Fruit fly (Drosophila melanogaster) whole organism, embryonic: Measurements from ENCODE around the gene ppk7.

Experiments used
- Atf-2 ChIP-seq: fragments of 200-800 bp; sonication (Bioruptor generic); optimal IDR thresholded peaks from 2 replicates; lab custom pipeline; 2016; ENCODE audit warnings: missing biosample characterization, missing genetic modification characterization
- CG10565 ChIP-seq: fragments of 200-800 bp; sonication (Bioruptor generic); optimal IDR thresholded peaks from 3 replicates; lab custom pipeline; 2016; ENCODE audit warnings: missing biosample characterization, mild to moderate bottlenecking, missing genetic modification characterization
- CG11723 ChIP-seq: fragments of 200-800 bp; sonication (Bioruptor generic); optimal IDR thresholded peaks from 2 replicates; lab custom pipeline; 2017; ENCODE audit warnings: missing biosample characterization, mild to moderate bottlenecking, missing genetic modification characterization
- CG12104 ChIP-seq: fragments of 200-800 bp; sonication (Bioruptor generic); optimal IDR thresholded peaks from 3 replicates; lab custom pipeline; 2016; ENCODE audit warnings: missing biosample characterization, missing genetic modification characterization
- CG12744 ChIP-seq: fragments of 200-800 bp; sonication (Bioruptor generic); optimal IDR thresholded peaks from 2 replicates; lab custom pipeline; 2016; ENCODE audit warnings: missing biosample characterization, missing genetic modification characterization
- CG14050 ChIP-seq: fragments of 200-800 bp; sonication (Bioruptor generic); IDR thresholded peaks from 3 replicates; pipeline ENCODE4 v1.3.6; 2022; ENCODE audit warnings: missing biosample characterization, missing genetic modification characterization
- CG1529 ChIP-seq: fragments of 200-800 bp; sonication (Bioruptor generic); optimal IDR thresholded peaks from 3 replicates; lab custom pipeline; 2018; ENCODE audit warnings: missing biosample characterization, missing genetic modification characterization
- CG15514 ChIP-seq: fragments of 200-800 bp; sonication (Bioruptor generic); optimal IDR thresholded peaks from 3 replicates; lab custom pipeline; 2017; ENCODE audit warnings: missing biosample characterization, missing genetic modification characterization, mild to moderate bottlenecking, moderate library complexity, missing genetic modification reagents
- CG1647 ChIP-seq: fragments of 200-800 bp; sonication (Bioruptor generic); optimal IDR thresholded peaks from 3 replicates; lab custom pipeline; 2016; ENCODE audit warnings: missing biosample characterization, missing genetic modification characterization
- CG17359 ChIP-seq: fragments of 200-800 bp; sonication (Bioruptor generic); optimal IDR thresholded peaks from 3 replicates; lab custom pipeline; 2018; ENCODE audit warnings: missing biosample characterization, mild to moderate bottlenecking, missing genetic modification characterization, moderate library complexity
- CG17829 ChIP-seq: fragments of 200-800 bp; optimal IDR thresholded peaks from 2 replicates; lab custom pipeline; 2019; ENCODE audit warnings: missing biosample characterization, mild to moderate bottlenecking, missing genetic modification characterization, moderate library complexity
- CG1792 ChIP-seq: fragments of 200-800 bp; sonication (Bioruptor generic); optimal IDR thresholded peaks from 2 replicates; lab custom pipeline; 2016; ENCODE audit warnings: missing biosample characterization, missing genetic modification characterization
- CG18764 ChIP-seq: fragments of 200-800 bp; sonication (Bioruptor generic); optimal IDR thresholded peaks from 3 replicates; lab custom pipeline; 2016; ENCODE audit warnings: missing biosample characterization, missing genetic modification characterization
- CG2199 ChIP-seq: fragments of 200-800 bp; sonication (Bioruptor generic); IDR thresholded peaks from 3 replicates; pipeline ENCODE4 v1.3.6; 2022; ENCODE audit warnings: missing biosample characterization, missing genetic modification characterization
- CG2202 ChIP-seq: fragments of 200-800 bp; sonication (Bioruptor generic); optimal IDR thresholded peaks from 2 replicates; lab custom pipeline; 2018; ENCODE audit warnings: missing biosample characterization, mild to moderate bottlenecking, missing genetic modification characterization
- CG2712 ChIP-seq: fragments of 200-800 bp; optimal IDR thresholded peaks from 3 replicates; lab custom pipeline; 2019; ENCODE audit warnings: missing biosample characterization, mild to moderate bottlenecking, missing genetic modification characterization, moderate library complexity
- CG3847 ChIP-seq: fragments of 200-800 bp; sonication (Bioruptor generic); IDR thresholded peaks from 2 replicates; pipeline ENCODE4 v1.3.6; 2022; ENCODE audit warnings: missing biosample characterization, missing genetic modification characterization
- CG5180 ChIP-seq: fragments of 200-800 bp; sonication (Bioruptor generic); optimal IDR thresholded peaks from 3 replicates; lab custom pipeline; 2017; ENCODE audit warnings: missing biosample characterization, missing genetic modification characterization, mild to moderate bottlenecking, moderate library complexity, missing genetic modification reagents
- CG6765 ChIP-seq: fragments of 200-800 bp; sonication (Bioruptor generic); optimal IDR thresholded peaks from 3 replicates; lab custom pipeline; 2017; ENCODE audit warnings: missing biosample characterization, mild to moderate bottlenecking, missing genetic modification characterization
- CG7987 ChIP-seq: fragments of 200-800 bp; sonication (Bioruptor generic); optimal IDR thresholded peaks from 2 replicates; lab custom pipeline; 2018; ENCODE audit warnings: missing biosample characterization, mild to moderate bottlenecking, missing genetic modification characterization, moderate library complexity
- CoRest ChIP-seq: fragments of 200-800 bp; sonication (Bioruptor generic); optimal IDR thresholded peaks from 3 replicates; lab custom pipeline; 2018; ENCODE audit warnings: missing biosample characterization, mild to moderate bottlenecking, missing genetic modification characterization, moderate library complexity
- Dll ChIP-seq: fragments of 200-800 bp; sonication (Bioruptor generic); IDR thresholded peaks from 4 replicates; pipeline ENCODE4 v1.3.6; 2022; ENCODE audit warnings: missing biosample characterization, missing genetic modification characterization; ENCODE audit not compliant: partially characterized antibody
- E2f2 ChIP-seq: fragments of 200-800 bp; sonication (Bioruptor generic); IDR thresholded peaks from 2 replicates; pipeline ENCODE4 v1.3.6; 2022; ENCODE audit warnings: missing biosample characterization, missing genetic modification characterization
- H2.0 ChIP-seq: fragments of 200-800 bp; sonication (Bioruptor generic); IDR thresholded peaks from 2 replicates; pipeline ENCODE4 v1.3.6; 2022; ENCODE audit warnings: missing biosample characterization, missing genetic modification characterization
- HHEX ChIP-seq: fragments of 200-800 bp; sonication (Bioruptor generic); optimal IDR thresholded peaks from 3 replicates; lab custom pipeline; 2017; ENCODE audit warnings: missing biosample characterization, mild to moderate bottlenecking, missing genetic modification characterization, missing genetic modification reagents
- HLH3B ChIP-seq: fragments of 200-800 bp; sonication (Bioruptor generic); IDR thresholded peaks from 2 replicates; pipeline ENCODE4 v1.3.6; 2022; ENCODE audit warnings: missing biosample characterization, missing genetic modification characterization
- HLHmδ ChIP-seq: fragments of 200-800 bp; sonication (Bioruptor generic); optimal IDR thresholded peaks from 2 replicates; lab custom pipeline; 2018; ENCODE audit warnings: missing biosample characterization, mild to moderate bottlenecking, missing genetic modification characterization, moderate library complexity
- Lim3 ChIP-seq: fragments of 200-800 bp; sonication (Bioruptor generic); IDR thresholded peaks from 2 replicates; pipeline ENCODE4 v1.3.6; 2022; ENCODE audit warnings: missing biosample characterization, missing genetic modification characterization
- MTF-1 ChIP-seq: fragments of 200-800 bp; sonication (Bioruptor generic); optimal IDR thresholded peaks from 2 replicates; lab custom pipeline; 2018; ENCODE audit warnings: missing biosample characterization, mild to moderate bottlenecking, missing genetic modification characterization, borderline replicate concordance
- Mrtf ChIP-seq: fragments of 200-800 bp; sonication (Bioruptor generic); IDR thresholded peaks from 3 replicates; pipeline ENCODE4 v1.3.6; 2022; ENCODE audit warnings: missing biosample characterization, missing genetic modification characterization
- Nf-YC ChIP-seq: fragments of 200-800 bp; optimal IDR thresholded peaks from 3 replicates; lab custom pipeline; 2019; ENCODE audit warnings: missing biosample characterization, mild to moderate bottlenecking, missing genetic modification characterization, moderate library complexity
- Pdp1 ChIP-seq, 2 experiments: fragments of 200-800 bp; sonication (Bioruptor generic); optimal IDR thresholded peaks; 3 replicates each; lab custom pipeline; 2016; ENCODE audit warnings: missing biosample characterization in 2 of 2, missing genetic modification characterization in 2 of 2, mild to moderate bottlenecking in 1 of 2, moderate library complexity in 1 of 2
- Sox100B ChIP-seq: fragments of 200-800 bp; sonication (Bioruptor generic); optimal IDR thresholded peaks from 3 replicates; lab custom pipeline; 2018; ENCODE audit warnings: missing biosample characterization, mild to moderate bottlenecking, missing genetic modification characterization
- Vsx1 ChIP-seq: fragments of 200-800 bp; sonication (Bioruptor generic); optimal IDR thresholded peaks from 2 replicates; lab custom pipeline; 2017; ENCODE audit warnings: missing biosample characterization, mild to moderate bottlenecking, missing genetic modification characterization, missing genetic modification reagents
- amos ChIP-seq: fragments of 200-800 bp; sonication (Bioruptor generic); IDR thresholded peaks from 2 replicates; pipeline ENCODE4 v1.3.6; 2022; ENCODE audit warnings: missing biosample characterization, missing genetic modification characterization; ENCODE audit not compliant: partially characterized antibody
- ash1 ChIP-seq: fragments of 200-800 bp; sonication (Bioruptor generic); optimal IDR thresholded peaks from 2 replicates; lab custom pipeline; 2018; ENCODE audit warnings: missing biosample characterization, mild to moderate bottlenecking, missing genetic modification characterization
- bowl ChIP-seq: fragments of 200-800 bp; sonication (Bioruptor generic); IDR thresholded peaks from 2 replicates; pipeline ENCODE4 v1.3.6; 2022; ENCODE audit warnings: missing biosample characterization, missing genetic modification characterization
- btn ChIP-seq: fragments of 200-800 bp; sonication (Bioruptor generic); optimal IDR thresholded peaks from 2 replicates; lab custom pipeline; 2016; ENCODE audit warnings: missing biosample characterization, missing genetic modification characterization
- caup ChIP-seq: fragments of 200-800 bp; sonication (Bioruptor generic); optimal IDR thresholded peaks from 3 replicates; lab custom pipeline; 2017; ENCODE audit warnings: missing biosample characterization, mild to moderate bottlenecking, missing genetic modification characterization, moderate library complexity; ENCODE audit not compliant: severe bottlenecking
- chm ChIP-seq: fragments of 200-800 bp; sonication (Bioruptor generic); IDR thresholded peaks from 2 replicates; pipeline ENCODE4 v1.3.6; 2022; ENCODE audit warnings: missing biosample characterization, missing genetic modification characterization
- grau ChIP-seq: fragments of 200-800 bp; optimal IDR thresholded peaks from 3 replicates; lab custom pipeline; 2019; ENCODE audit warnings: missing biosample characterization, mild to moderate bottlenecking, missing genetic modification characterization, moderate library complexity
- hkb ChIP-seq, 2 experiments: fragments of 200-800 bp in 1 of 2; fragments of >200 bp in 1 of 2; sonication (Bioruptor generic) in 1 of 2; IDR thresholded peaks in 1 of 2; optimal IDR thresholded peaks in 1 of 2; 2 replicates each; pipeline versions ENCODE4 v1.3.6 to Lab custom; 2017 to 2022; ENCODE audit warnings: missing biosample characterization in 1 of 2, missing genetic modification characterization in 1 of 2
- ken ChIP-seq: fragments of 200-800 bp; sonication (Bioruptor generic); IDR thresholded peaks from 3 replicates; pipeline ENCODE4 v1.3.6; 2022; ENCODE audit warnings: missing biosample characterization, missing genetic modification characterization
- lmd ChIP-seq: fragments of 200-800 bp; sonication (Bioruptor generic); IDR thresholded peaks from 2 replicates; pipeline ENCODE4 v1.3.6; 2022; ENCODE audit warnings: missing biosample characterization, missing genetic modification characterization
- trh ChIP-seq: fragments of 200-800 bp; sonication (Bioruptor generic); optimal IDR thresholded peaks from 2 replicates; lab custom pipeline; 2016; ENCODE audit warnings: missing biosample characterization, missing genetic modification characterization
- zf30C ChIP-seq: fragments of 200-800 bp; sonication (Bioruptor generic); optimal IDR thresholded peaks from 3 replicates; lab custom pipeline; 2018; ENCODE audit warnings: missing biosample characterization, mild to moderate bottlenecking, missing genetic modification characterization
- zfh1 ChIP-seq: fragments of 200-800 bp; sonication (Bioruptor generic); IDR thresholded peaks from 3 replicates; pipeline ENCODE4 v1.3.6; 2022; ENCODE audit warnings: missing biosample characterization, missing genetic modification characterization

Gene ppk7

dm6 chr2L:6356686-6357362, 2.7 kb upstream of the ppk7 start (continued):
- no peak for TF ChIP-seq CG5180 (GFP tag; lab: Kevin White, UChicago)
- TF ChIP-seq HHEX (GFP tag; lab: Kevin White, UChicago) = peak; percentile 22
- peak; percentile 77 for TF ChIP-seq CG7987 (GFP tag; lab: Kevin White, UChicago)
- TF ChIP-seq CG17359 = peak; percentile 59
- TF ChIP-seq CG12104 (GFP tag; lab: Kevin White, UChicago) = no peak
- no peak for TF ChIP-seq CG2199 (GFP tag; lab: Robert Waterston, UW)
- 0 out of 3 replicates have a peak, but pooled peaks have one; percentile 8 for TF ChIP-seq ken
- peak; percentile 22; the same call in 1 of the 3 replicates for TF ChIP-seq Mrtf (GFP tag; lab: Robert Waterston, UW)
- TF ChIP-seq CG1647 (GFP tag; lab: Kevin White, UChicago) = no peak
- no peak for TF ChIP-seq CG2202 (tag; lab: Kevin White, UChicago)
- TF ChIP-seq bowl (GFP tag; lab: Robert Waterston, UW) = 0 out of 2 replicates have a peak, but pooled peaks have one; percentile 4
- TF ChIP-seq trh (GFP tag; lab: Kevin White, UChicago) = no peak
- TF ChIP-seq zfh1 (GFP tag; lab: Robert Waterston, UW) = peak; percentile 69; the same call in 2 of the 3 replicates
- no peak for TF ChIP-seq Lim3 (GFP tag; lab: Robert Waterston, UW)
- no peak for TF ChIP-seq ash1 (GFP tag; lab: Kevin White, UChicago)
- TF ChIP-seq CG18764 (GFP tag; lab: Kevin White, UChicago) = peak; percentile 56
- peak; percentile 37 for TF ChIP-seq CG15514 (GFP tag; lab: Kevin White, UChicago)
- TF ChIP-seq hkb (optimal IDR thresholded peaks at IDR 0.05; lab: Kevin White, UChicago) = no peak
- peak; percentile 38; the same call in 1 of the 2 replicates for TF ChIP-seq hkb (GFP tag; IDR thresholded peaks at IDR 0.05; lab: Robert Waterston, UW)
- no peak for TF ChIP-seq CG10565
- peak; percentile 24; the same call in 1 of the 2 replicates for TF ChIP-seq H2.0 (GFP tag; lab: Robert Waterston, UW)
- TF ChIP-seq Atf-2 (GFP tag; lab: Kevin White, UChicago) = no peak
- TF ChIP-seq CG12744 = no peak
- TF ChIP-seq Sox100B = peak; percentile 28
- TF ChIP-seq CG14050 = no peak
- TF ChIP-seq CG1529 (GFP tag; lab: Kevin White, UChicago) = peak; percentile 30
- no peak for TF ChIP-seq Dll
- TF ChIP-seq E2f2 (GFP tag; lab: Robert Waterston, UW) = no peak
- TF ChIP-seq CoRest (tag; lab: Kevin White, UChicago) = no peak
- peak; percentile 61 for TF ChIP-seq CG2712 (tag; lab: Kevin White, UChicago)
- TF ChIP-seq CG3847 (GFP tag; lab: Robert Waterston, UW) = 0 out of 2 replicates have a peak, but pooled peaks have one; percentile 20
- TF ChIP-seq HLHmδ (GFP tag; lab: Kevin White, UChicago) = peak; percentile 51
- peak; percentile 22 for TF ChIP-seq Nf-YC
- no peak for TF ChIP-seq zf30C (GFP tag; lab: Kevin White, UChicago)
- TF ChIP-seq amos (GFP tag; lab: Robert Waterston, UW) = peak; percentile 59
- no peak for TF ChIP-seq btn (GFP tag; lab: Kevin White, UChicago)
- peak in 1 of 2 experiments; percentile 28 for TF ChIP-seq Pdp1 (GFP tag; optimal IDR thresholded peaks at IDR 0.05; lab: Kevin White, UChicago)
- TF ChIP-seq lmd = peak; percentile 40; the same call in 1 of the 2 replicates
- peak; percentile 34 for TF ChIP-seq grau (tag; lab: Kevin White, UChicago)
- TF ChIP-seq HLH3B (GFP tag; lab: Robert Waterston, UW) = peak; percentile 10; the same call in 1 of the 2 replicates
- no peak for TF ChIP-seq CG11723
- peak; percentile 56 for TF ChIP-seq caup (GFP tag; lab: Kevin White, UChicago)
- no peak for TF ChIP-seq chm (GFP tag; lab: Robert Waterston, UW)
- TF ChIP-seq MTF-1 (GFP tag; lab: Kevin White, UChicago) = peak; percentile 65
- TF ChIP-seq CG17829 (tag; lab: Kevin White, UChicago) = peak; percentile 59
- peak; percentile 13 for TF ChIP-seq Vsx1 (GFP tag; lab: Kevin White, UChicago)
- no peak for TF ChIP-seq CG6765
- TF ChIP-seq CG1792 (GFP tag; lab: Kevin White, UChicago) = no peak
